Worm (Caenorhabditis elegans) whole organism, midembryonic: ENCODE results near the gene H20J04.7.

Experiments
- T22C8.4 ChIP-seq: fragments of 200-800 bp; sonication (Bioruptor generic); IDR thresholded peaks from 2 replicates; pipeline ENCODE4 v1.3.6; 2022; ENCODE audit warnings: missing genetic modification characterization, missing compliant biosample characterization
- cog-1 ChIP-seq: sonication (generic microtip); optimal IDR thresholded peaks from 2 replicates; lab custom pipeline; 2016; ENCODE audit warnings: missing genetic modification characterization, missing compliant biosample characterization
- flt-1 ChIP-seq: fragments of 200-800 bp; sonication (Bioruptor generic); IDR thresholded peaks from 2 replicates; pipeline ENCODE4 v1.3.6; 2022; ENCODE audit warnings: missing genetic modification characterization, missing compliant biosample characterization
- klf-2 ChIP-seq: fragments of 200-800 bp; sonication (Bioruptor generic); conservative IDR thresholded peaks from 2 replicates; pipeline ENCODE4 v1.3.6; 2022; ENCODE audit warnings: missing genetic modification reagents, missing genetic modification characterization, missing compliant biosample characterization
- med-1 ChIP-seq: sonication (generic microtip); optimal IDR thresholded peaks from 2 replicates; lab custom pipeline; 2017; ENCODE audit warnings: missing genetic modification characterization, mild to moderate bottlenecking, missing compliant biosample characterization, antibody characterized with exemption, missing genetic modification reagents; ENCODE audit not compliant: insufficient read depth
- ref-1 ChIP-seq: fragments of 200-800 bp; sonication (Bioruptor generic); conservative IDR thresholded peaks from 2 replicates; pipeline ENCODE4 v1.3.6; 2022; ENCODE audit warnings: missing genetic modification reagents, missing genetic modification characterization, missing compliant biosample characterization
- tab-1 ChIP-seq: fragments of 200-800 bp; sonication (Bioruptor generic); IDR thresholded peaks from 2 replicates; pipeline ENCODE4 v1.3.6; 2022; ENCODE audit warnings: missing genetic modification characterization, missing compliant biosample characterization
- ztf-23 ChIP-seq: fragments of 200-800 bp; sonication (Bioruptor generic); IDR thresholded peaks from 2 replicates; pipeline ENCODE4 v1.3.6; 2022; ENCODE audit warnings: missing genetic modification reagents, missing genetic modification characterization, missing compliant biosample characterization
- ztf-29 ChIP-seq: fragments of 200-800 bp; sonication (Bioruptor generic); IDR thresholded peaks from 2 replicates; pipeline ENCODE4 v1.3.6; 2022; ENCODE audit warnings: missing genetic modification reagents, missing genetic modification characterization, missing compliant biosample characterization

DNA sequence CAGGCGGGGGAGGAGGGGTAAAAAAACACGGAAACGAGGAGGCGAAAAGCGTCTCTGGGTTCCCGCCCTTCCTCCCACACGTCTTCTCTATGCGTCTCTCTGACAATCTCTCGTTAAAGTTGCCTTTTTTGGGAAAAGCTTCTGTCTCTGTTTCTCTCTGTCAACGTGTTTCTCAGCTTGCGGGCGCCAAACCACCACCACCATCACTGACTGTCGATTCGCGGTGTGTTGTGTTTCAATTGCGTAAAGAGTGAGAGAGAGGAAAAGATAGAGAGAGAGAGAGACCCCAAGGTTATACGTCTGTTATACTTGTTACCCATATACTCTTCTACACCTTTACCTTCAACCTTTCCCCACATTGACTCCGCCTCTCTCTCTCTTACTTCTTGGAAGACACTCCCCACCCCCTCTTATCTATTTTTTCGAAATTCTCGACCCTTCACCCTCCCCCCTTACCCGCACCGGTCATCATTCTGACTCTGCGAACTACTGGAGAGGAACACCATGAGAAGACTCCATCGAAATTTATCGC lies 37.5 kb upstream of the H20J04.7 start, which contains the start of gene mlt-7:
- TF ChIP-seq tab-1 (GFP tag; lab: Robert Waterston, UW) (no peak), med-1 (GFP tag; lab: Kevin White, UChicago) (no peak), ref-1 (GFP tag; lab: Robert Waterston, UW) (no peak), flt-1 (GFP tag; lab: Robert Waterston, UW) (no peak), cog-1 (tag; lab: Kevin White, UChicago) (no peak), T22C8.4 (GFP tag; lab: Robert Waterston, UW) (no peak), klf-2 (GFP tag; lab: Robert Waterston, UW) (no peak), ztf-23 (GFP tag; lab: Robert Waterston, UW) (no peak), ztf-29 (GFP tag; lab: Robert Waterston, UW) (no peak)
